Worm (Caenorhabditis elegans): ENCODE results near the gene T01C1.4.

- TF ChIP-seq ama-1 (optimal IDR thresholded peaks at IDR 0.05) (no peak), flt-1 (GFP tag; IDR thresholded peaks at IDR 0.05) (no peak), tbx-11 (GFP tag; IDR thresholded peaks at IDR 0.05) (no peak), scrt-1 (GFP tag; IDR thresholded peaks at IDR 0.05) (no peak), tbx-37 (GFP tag; conservative IDR thresholded peaks at IDR 0.05) (no peak)
Observed at ce11 chrX:10694248-10694647, 22.7 kb downstream of the T01C1.4 start.

All from whole organism, early embryonic.